Worm (Caenorhabditis elegans) whole organism, young adult: Measurements from ENCODE around the gene agmo-1.

Experiments
- C17E4.6 ChIP-seq: fragments of 200-800 bp; sonication (Bioruptor generic); IDR thresholded peaks from 2 replicates; pipeline ENCODE4 v1.3.6; 2022; ENCODE audit warnings: missing genetic modification reagents, missing genetic modification characterization, missing compliant biosample characterization
- D2030.7 ChIP-seq: fragments of 200-800 bp; sonication (Bioruptor generic); IDR thresholded peaks from 2 replicates; pipeline ENCODE4 v1.3.6; 2022; ENCODE audit warnings: missing genetic modification reagents, missing genetic modification characterization, missing compliant biosample characterization
- K12H6.12 ChIP-seq: fragments of 200-800 bp; sonication (Bioruptor generic); optimal IDR thresholded peaks from 2 replicates; lab custom pipeline; 2018; ENCODE audit warnings: mild to moderate bottlenecking, missing genetic modification characterization, missing compliant biosample characterization
- dpl-1 ChIP-seq: fragments of 150-350 bp; optimal IDR thresholded peaks from 2 replicates; lab custom pipeline; 2014; ENCODE audit warnings: missing biosample characterization, missing genetic modification reagents, missing genetic modification characterization
- egrh-3 ChIP-seq: fragments of 200-800 bp; sonication (Bioruptor generic); IDR thresholded peaks from 2 replicates; pipeline ENCODE4 v1.3.6; 2022; ENCODE audit warnings: missing genetic modification reagents, missing genetic modification characterization, missing compliant biosample characterization
- lir-1 ChIP-seq: fragments of 200-800 bp; sonication (Bioruptor generic); conservative IDR thresholded peaks from 2 replicates; pipeline ENCODE4 v1.3.6; 2022; ENCODE audit warnings: missing genetic modification reagents, missing genetic modification characterization, missing compliant biosample characterization
- mxl-1 ChIP-seq: sonication (generic microtip); optimal IDR thresholded peaks from 2 replicates; lab custom pipeline; 2016; ENCODE audit warnings: missing genetic modification characterization, missing compliant biosample characterization
- nfya-1 ChIP-seq: sonication (generic microtip); optimal IDR thresholded peaks from 2 replicates; lab custom pipeline; 2017; ENCODE audit warnings: antibody characterized with exemption, missing compliant biosample characterization, missing genetic modification characterization, borderline replicate concordance; ENCODE audit not compliant: insufficient read depth
- pha-4 ChIP-seq: fragments of 150-350 bp; sonication (generic microtip); optimal IDR thresholded peaks from 2 replicates; lab custom pipeline; 2014; ENCODE audit warnings: missing biosample characterization, missing genetic modification reagents, missing genetic modification characterization
- rcor-1 ChIP-seq: fragments of 200-800 bp; sonication (Bioruptor generic); IDR thresholded peaks from 2 replicates; pipeline ENCODE4 v1.3.6; 2022; ENCODE audit warnings: missing genetic modification reagents, missing genetic modification characterization, missing compliant biosample characterization
- snpc-1.3 ChIP-seq: sonication (generic microtip); optimal IDR thresholded peaks from 2 replicates; lab custom pipeline; 2017; ENCODE audit warnings: missing genetic modification characterization, mild to moderate bottlenecking, missing compliant biosample characterization, antibody characterized with exemption, moderate library complexity, missing genotype, missing genetic modification reagents; ENCODE audit not compliant: insufficient read depth
- xnd-1 ChIP-seq: sonication (generic microtip); optimal IDR thresholded peaks from 2 replicates; lab custom pipeline; 2016; ENCODE audit warnings: missing genotype, missing genetic modification reagents, missing genetic modification characterization, missing compliant biosample characterization

DNA sequence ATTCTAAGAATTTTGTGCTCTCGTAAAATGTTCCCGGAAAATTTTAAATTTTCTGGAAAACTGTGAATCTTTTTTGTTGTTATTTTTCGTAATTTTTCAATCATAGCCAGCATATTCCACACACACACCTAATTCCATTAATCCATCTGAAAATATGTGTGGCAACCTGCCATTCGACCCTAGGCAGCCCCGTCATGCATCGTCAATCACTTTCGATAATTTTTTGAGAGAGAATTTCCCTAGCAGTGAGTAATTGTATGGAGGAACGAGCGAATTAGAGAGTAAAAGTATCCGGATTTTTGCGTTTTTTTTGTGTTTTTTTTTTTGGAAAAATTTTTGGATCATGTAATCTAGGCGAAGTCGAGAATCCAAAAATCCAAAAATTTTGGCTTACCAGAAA lies 14.8 kb upstream of the agmo-1 start, which contains the start of gene BE10.4:
- TF ChIP-seq pha-4 (tag; lab: Kevin White, UChicago) = no peak
- no peak for TF ChIP-seq xnd-1 (tag; lab: Kevin White, UChicago)
- no peak for TF ChIP-seq nfya-1
- TF ChIP-seq mxl-1 = no peak
- TF ChIP-seq snpc-1.3 = no peak
- TF ChIP-seq D2030.7 (GFP tag; lab: Robert Waterston, UW) = no peak
- TF ChIP-seq rcor-1 (GFP tag; lab: Robert Waterston, UW) = no peak
- no peak for TF ChIP-seq C17E4.6 (GFP tag; lab: Robert Waterston, UW)
- no peak for TF ChIP-seq dpl-1 (GFP tag; lab: Kevin White, UChicago)
- no peak for TF ChIP-seq lir-1 (GFP tag; lab: Robert Waterston, UW)
- TF ChIP-seq K12H6.12 (tag; lab: Kevin White, UChicago) = no peak
- TF ChIP-seq egrh-3 (GFP tag; lab: Robert Waterston, UW) = no peak
